Worm (Caenorhabditis elegans) whole organism, young adult: ENCODE results near the gene rpm-1.

Source experiments
- ZK185.1 ChIP-seq: sonication (generic microtip); optimal IDR thresholded peaks from 2 replicates; lab custom pipeline; 2016; ENCODE audit warnings: mild to moderate bottlenecking, missing genetic modification characterization, missing compliant biosample characterization; ENCODE audit not compliant: poor library complexity, severe bottlenecking
- ama-1 ChIP-seq, 3 experiments: fragments of 150-350 bp in 1 of 3; sonication (generic microtip) in 2 of 3; optimal IDR thresholded peaks; 2 replicates each; lab custom pipeline; 2014 to 2018; ENCODE audit warnings: missing biosample characterization in 2 of 3, missing genetic modification characterization in 2 of 3, missing genetic modification reagents in 2 of 3
- ets-4 ChIP-seq: fragments of 200-800 bp; sonication (Bioruptor generic); optimal IDR thresholded peaks from 2 replicates; lab custom pipeline; 2018; ENCODE audit warnings: mild to moderate bottlenecking, missing genetic modification characterization, missing compliant biosample characterization
- hlh-12 ChIP-seq: sonication (generic microtip); optimal IDR thresholded peaks from 2 replicates; lab custom pipeline; 2016; ENCODE audit warnings: missing genetic modification characterization, missing compliant biosample characterization
- lsl-1 ChIP-seq: fragments of 200-800 bp; sonication (Bioruptor generic); optimal IDR thresholded peaks from 2 replicates; lab custom pipeline; 2018; ENCODE audit warnings: mild to moderate bottlenecking, missing genetic modification characterization, moderate library complexity, missing compliant biosample characterization
- mel-28 ChIP-seq: sonication (generic microtip); optimal IDR thresholded peaks from 2 replicates; lab custom pipeline; 2016; ENCODE audit warnings: borderline replicate concordance, mild to moderate bottlenecking, missing genetic modification characterization, missing compliant biosample characterization
- repo-1 ChIP-seq: sonication (generic microtip); optimal IDR thresholded peaks from 2 replicates; lab custom pipeline; 2017; ENCODE audit warnings: mild to moderate bottlenecking, missing genetic modification characterization, missing compliant biosample characterization
- snpc-1.1 ChIP-seq: sonication (generic microtip); optimal IDR thresholded peaks from 2 replicates; lab custom pipeline; 2017; ENCODE audit warnings: missing genetic modification characterization, mild to moderate bottlenecking, missing compliant biosample characterization, antibody characterized with exemption, moderate library complexity, missing genotype, missing genetic modification reagents; ENCODE audit not compliant: insufficient read depth

DNA sequence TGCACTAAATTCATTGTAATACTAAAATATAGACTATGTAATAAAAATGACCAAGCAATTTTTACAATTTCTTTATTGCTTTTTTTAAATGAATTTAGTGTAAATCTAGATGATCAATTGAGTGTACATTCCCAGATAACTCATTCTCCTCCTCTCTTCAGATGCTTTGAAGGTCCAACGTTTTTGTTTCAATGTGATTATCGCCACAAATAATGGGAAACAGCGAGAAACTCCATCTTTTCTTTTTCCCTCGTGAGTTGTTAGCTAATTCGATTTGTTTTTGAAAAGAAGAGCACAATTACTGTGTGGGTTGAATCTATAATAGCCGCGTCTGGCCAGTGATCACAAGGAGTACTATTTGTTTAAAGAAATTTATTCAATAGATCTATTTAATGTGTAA, 14.7 kb downstream of the rpm-1 start:
- no peak for TF ChIP-seq mel-28 (tag; lab: Kevin White, UChicago)
- no peak for TF ChIP-seq repo-1 (tag; lab: Kevin White, UChicago)
- TF ChIP-seq hlh-12, result no peak
- no peak for TF ChIP-seq snpc-1.1 (tag; lab: Kevin White, UChicago)
- TF ChIP-seq lsl-1 (GFP tag; lab: Kevin White, UChicago), result no peak
- no peak for TF ChIP-seq ets-4 (GFP tag; lab: Kevin White, UChicago)
- no peak for TF ChIP-seq ZK185.1 (tag; lab: Kevin White, UChicago)
- TF ChIP-seq ama-1 (optimal IDR thresholded peaks at IDR 0.05; lab: Kevin White, UChicago), result no peak
- no peak for TF ChIP-seq ama-1 (GFP tag; optimal IDR thresholded peaks at IDR 0.05; lab: Kevin White, UChicago)
